Fruit fly (Drosophila melanogaster) ovary, adult (tissue): ENCODE data around the gene Cln3.

Experiments
- CG17801 ChIP-seq: fragments of 200-800 bp; optimal IDR thresholded peaks from 2 replicates; lab custom pipeline; 2019; ENCODE audit warnings: missing biosample characterization, mild to moderate bottlenecking, missing genetic modification characterization, moderate library complexity; ENCODE audit not compliant: partially characterized antibody

Cln3 gene

DNA sequence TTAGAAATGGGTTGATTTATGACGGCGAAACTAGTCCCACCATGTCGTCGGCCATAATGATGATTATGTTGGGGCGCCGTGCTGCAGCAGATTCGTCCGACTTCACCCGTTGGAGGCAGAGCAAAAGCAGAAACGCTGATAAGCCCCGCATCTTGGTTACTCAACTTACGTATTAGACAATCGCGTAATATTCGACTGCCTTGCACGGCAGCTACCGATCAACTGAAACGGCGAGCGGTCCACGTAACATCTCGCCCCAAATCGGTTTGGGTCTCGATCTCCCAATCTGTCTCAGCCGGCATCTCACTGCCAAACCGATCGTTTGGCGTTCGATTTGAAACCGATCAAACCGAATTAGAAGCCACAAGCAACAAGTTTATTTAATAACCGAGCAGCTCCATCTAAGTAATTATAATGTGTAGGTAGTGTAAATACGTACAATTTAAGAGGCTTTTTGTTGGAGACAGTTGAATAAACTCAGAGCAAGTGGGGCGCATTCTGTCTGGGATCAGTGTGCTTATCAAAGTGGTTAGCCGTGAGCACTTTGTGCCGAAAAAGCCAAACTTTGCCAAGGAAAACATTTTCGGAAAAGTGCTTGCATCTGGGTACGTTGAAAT is 5.2 kb downstream of the Cln3 start, which contains the start of gene CG32191:
Gene CG32191 (minus strand): TSS at position 550 of the 617 bp plus-strand sequence.
- no peak for TF ChIP-seq CG17801 (GFP tag; lab: Kevin White, UChicago)

dm6 chr3L:17806357-17807025 is 7.4 kb downstream of the Cln3 start, which contains the start of gene CG32187:
Gene CG32187 (minus strand): TSS chr3L:17806365.
- no peak for TF ChIP-seq CG17801 (GFP tag; lab: Kevin White, UChicago)

dm6 chr3L:17804511-17804910 is 9.4 kb downstream of the Cln3 start, which contains the start of gene ais:
Gene ais (minus strand): TSS chr3L:17804715.
- peak; percentile 30 for TF ChIP-seq CG17801 (GFP tag; lab: Kevin White, UChicago)

DNA sequence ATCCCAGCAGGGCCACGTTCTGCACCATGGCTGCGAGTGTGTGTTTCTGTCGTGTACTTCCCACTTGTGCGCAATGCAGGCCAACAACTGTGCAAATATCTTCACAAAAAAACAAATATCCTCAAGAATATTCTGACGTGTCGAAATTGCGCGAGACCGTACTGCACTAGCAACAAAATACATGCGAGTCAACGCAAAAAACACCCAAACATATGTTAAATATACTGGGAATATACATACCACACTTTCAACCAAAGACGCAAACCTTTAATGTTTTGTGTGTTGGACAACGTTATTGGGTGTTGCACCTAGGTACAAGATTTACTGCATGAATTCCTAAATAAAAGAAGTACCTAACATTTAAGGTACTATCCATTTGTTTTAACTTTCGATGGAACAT is 11.8 kb downstream of the Cln3 start, which contains the start of gene NUCB1:
Gene NUCB1 (minus strand): TSS at position 173 of the 400 bp plus-strand sequence.
- TF ChIP-seq CG17801 (GFP tag; lab: Kevin White, UChicago), result peak; percentile 51

- no peak for TF ChIP-seq CG17801 (GFP tag; lab: Kevin White, UChicago)
Measured at dm6 chr3L:17797494-17797893, 16.4 kb downstream of the Cln3 start, which contains the start of gene CG42816. Gene CG42816 (minus strand): TSS chr3L:17797594.

- no peak for TF ChIP-seq CG17801 (GFP tag; lab: Kevin White, UChicago)
Measured at dm6 chr3L:17791495-17791894, 22.4 kb downstream of the Cln3 start.

- no peak for TF ChIP-seq CG17801 (GFP tag; lab: Kevin White, UChicago)
Measured at dm6 chr3L:17791467-17791494, 22.6 kb downstream of the Cln3 start, which contains the start of gene CG42815. Gene CG42815 (minus strand): TSS chr3L:17791486.

DNA sequence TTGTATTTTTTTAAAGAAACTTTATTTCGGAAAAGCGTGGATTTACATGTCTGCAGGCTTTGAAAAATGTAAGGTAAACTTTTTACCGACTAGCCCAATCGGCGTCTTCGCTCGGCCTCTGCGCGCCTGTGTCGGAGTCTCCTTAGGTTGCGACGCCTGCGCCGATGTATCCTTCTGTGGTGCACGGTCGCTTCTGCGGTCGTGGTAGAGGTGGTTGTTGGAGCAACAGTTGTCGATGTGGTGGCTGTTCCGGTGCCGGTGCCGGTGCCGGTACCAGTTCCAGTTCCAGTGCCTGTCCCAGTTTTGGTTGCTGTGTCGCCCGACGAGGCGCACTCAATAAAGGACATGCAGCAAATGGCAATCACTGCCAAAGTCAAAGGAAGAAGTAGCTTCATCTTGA is 22.9 kb downstream of the Cln3 start:
- TF ChIP-seq CG17801 (GFP tag; lab: Kevin White, UChicago), result no peak

dm6 chr3L:17763987-17764386 is 49.9 kb downstream of the Cln3 start, which contains the start of the genes Adgf-A and Adgf-A2:
Gene Adgf-A (minus strand): TSS chr3L:17764158.
Gene Adgf-A2 (minus strand): TSS chr3L:17764158.
- TF ChIP-seq CG17801 (GFP tag; lab: Kevin White, UChicago), result no peak
